Fruit fly (Drosophila melanogaster): ENCODE results near the gene ear.

ear gene

DNA sequence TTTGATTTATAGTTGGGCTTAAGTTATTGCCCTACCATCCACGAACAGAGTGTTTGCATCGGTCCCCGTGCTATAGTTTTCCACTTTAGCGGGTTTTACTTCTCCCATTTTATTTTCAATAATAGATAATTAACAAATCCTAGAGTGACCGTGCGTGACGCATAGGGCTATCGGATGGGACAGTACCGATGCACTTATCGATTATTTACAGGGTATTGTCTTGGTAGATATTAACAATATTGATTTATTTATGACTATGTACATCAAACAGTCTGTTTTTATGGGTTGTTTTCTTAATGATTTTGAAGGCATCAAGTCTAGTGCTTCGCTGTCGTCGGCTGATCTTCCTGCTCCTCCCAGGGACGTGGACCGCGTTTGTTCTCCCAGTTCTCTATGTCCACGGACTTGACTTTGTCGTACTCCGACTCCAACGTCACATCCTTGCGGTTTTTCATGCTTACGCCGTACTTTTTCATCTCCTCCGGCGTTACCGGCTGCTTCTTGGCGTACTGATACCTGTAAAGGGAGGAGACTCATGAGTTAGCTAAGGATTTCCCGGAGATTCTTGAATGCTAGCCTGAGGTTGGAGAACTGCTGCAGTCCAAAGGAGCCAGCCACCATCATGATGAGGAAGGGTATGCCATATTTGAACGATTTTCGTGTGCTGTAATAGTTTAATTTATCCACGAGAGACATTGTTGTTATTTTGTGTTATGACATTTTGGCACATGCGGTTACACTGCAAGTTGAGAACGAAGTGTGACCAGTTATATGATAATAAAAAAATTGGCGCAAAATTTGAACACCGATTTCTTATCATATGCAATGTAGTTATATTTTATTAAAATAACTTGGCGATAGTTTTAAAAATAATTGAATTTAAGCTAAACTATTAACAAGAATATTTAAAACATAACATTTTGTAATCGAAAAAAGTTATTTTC is 42.4 kb upstream of the ear start, which contains the start of the genes MRG15 and Tm1 (continued):
- TF ChIP-seq CG42726 (GFP tag; IDR thresholded peaks at IDR 0.05; ENCODE audit: partially characterized antibody) (no peak), Dp (GFP tag; optimal IDR thresholded peaks at IDR 0.05) (peak; percentile 88), CG12942 (GFP tag; optimal IDR thresholded peaks at IDR 0.05) (no peak), inv (GFP tag; IDR thresholded peaks at IDR 0.05; ENCODE audit: partially characterized antibody) (peak; percentile 49; the same call in 1 of the 2 replicates), CG14441 (GFP tag; IDR thresholded peaks at IDR 0.05) (no peak), CG4854 (GFP tag; optimal IDR thresholded peaks at IDR 0.05) (no peak), gsb-n (tag; optimal IDR thresholded peaks at IDR 0.05) (no peak), Dll (GFP tag; IDR thresholded peaks at IDR 0.05; ENCODE audit: partially characterized antibody) (peak; percentile 71), NK7.1 (GFP tag; optimal IDR thresholded peaks at IDR 0.05) (no peak), crol (GFP tag; IDR thresholded peaks at IDR 0.05) (no peak), ac (GFP tag; optimal IDR thresholded peaks at IDR 0.05) (no peak), twi (tag; optimal IDR thresholded peaks at IDR 0.05) (no peak), BEAF-32 (GFP tag; optimal IDR thresholded peaks at IDR 0.05) (peak; percentile 78), CG34422 (GFP tag; IDR thresholded peaks at IDR 0.05) (peak; percentile 29; the same call in 1 of the 3 replicates), Mes4 (GFP tag; optimal IDR thresholded peaks at IDR 0.05) (no peak), amos (GFP tag; IDR thresholded peaks at IDR 0.05; ENCODE audit: partially characterized antibody) (peak; percentile 74; the same call in 1 of the 2 replicates), CG7963 (GFP tag; IDR thresholded peaks at IDR 0.05; ENCODE audit: partially characterized antibody) (peak; percentile 48; the same call in 2 of the 3 replicates), croc (GFP tag; conservative IDR thresholded peaks at IDR 0.05) (no peak), CG17802 (tag; optimal IDR thresholded peaks at IDR 0.05) (no peak), cato (GFP tag; optimal IDR thresholded peaks at IDR 0.05; ENCODE audit: borderline replicate concordance) (no peak), Tbp (GFP tag; optimal IDR thresholded peaks at IDR 0.05) (no peak), CG7372 (GFP tag; IDR thresholded peaks at IDR 0.05) (no peak), Oaz (GFP tag; IDR thresholded peaks at IDR 0.05) (no peak), kay (GFP tag; optimal IDR thresholded peaks at IDR 0.05) (no peak), Sox100B (GFP tag; optimal IDR thresholded peaks at IDR 0.05) (no peak), CG18599 (GFP tag; optimal IDR thresholded peaks at IDR 0.05) (no peak), Doc3 (GFP tag; IDR thresholded peaks at IDR 0.05; ENCODE audit: partially characterized antibody) (peak; percentile 70), dmrt99B (tag; optimal IDR thresholded peaks at IDR 0.05) (no peak), Adf1 (GFP tag; IDR thresholded peaks at IDR 0.05) (no peak), NfI (GFP tag; optimal IDR thresholded peaks at IDR 0.05) (no peak), Doc2 (GFP tag; IDR thresholded peaks at IDR 0.05) (no peak), phol (tag; optimal IDR thresholded peaks at IDR 0.05) (peak; percentile 45), unc-4 (GFP tag; IDR thresholded peaks at IDR 0.05; ENCODE audit: partially characterized antibody) (peak; percentile 70), Hr39 (optimal IDR thresholded peaks at IDR 0.05) (no peak), CG8281 (tag; optimal IDR thresholded peaks at IDR 0.05) (no peak), chinmo (GFP tag; IDR thresholded peaks at IDR 0.05; ENCODE audit: partially characterized antibody) (peak; percentile 65; the same call in 1 of the 4 replicates), CG14860 (GFP tag; IDR thresholded peaks at IDR 0.05; ENCODE audit: partially characterized antibody) (peak; percentile 53; the same call in 2 of the 3 replicates), HLH54F (GFP tag; optimal IDR thresholded peaks at IDR 0.05) (peak; percentile 1), ase (GFP tag; IDR thresholded peaks at IDR 0.05) (no peak), hkb (optimal IDR thresholded peaks at IDR 0.05) (no peak), hkb (GFP tag; IDR thresholded peaks at IDR 0.05) (no peak), CG14050 (GFP tag; IDR thresholded peaks at IDR 0.05) (no peak), CG15696 (tag; optimal IDR thresholded peaks at IDR 0.05) (no peak), hbn (GFP tag; IDR thresholded peaks at IDR 0.05; ENCODE audit: partially characterized antibody) (peak; percentile 59; the same call in 1 of the 2 replicates), CG30403 (GFP tag; optimal IDR thresholded peaks at IDR 0.05) (no peak), CG3838 (GFP tag; optimal IDR thresholded peaks at IDR 0.05) (no peak), zfh1 (GFP tag; IDR thresholded peaks at IDR 0.05) (no peak), ara (GFP tag; IDR thresholded peaks at IDR 0.05) (no peak)
